Fruit fly (Drosophila melanogaster) whole organism, embryonic: ENCODE results near the gene isoQC.

Source experiments
- Blimp-1 ChIP-seq: fragments of 200-800 bp; sonication (Bioruptor generic); optimal IDR thresholded peaks from 3 replicates; lab custom pipeline; 2018; ENCODE audit warnings: missing biosample characterization, missing genetic modification characterization, mild to moderate bottlenecking, moderate library complexity, missing genetic modification reagents
- CG10267 ChIP-seq: fragments of 200-800 bp; sonication (Bioruptor generic); optimal IDR thresholded peaks from 2 replicates; lab custom pipeline; 2018; ENCODE audit warnings: missing biosample characterization, mild to moderate bottlenecking, missing genetic modification characterization, moderate library complexity
- CG10366 ChIP-seq: fragments of 200-800 bp; sonication (Bioruptor generic); IDR thresholded peaks from 2 replicates; pipeline ENCODE4 v1.3.6; 2022; ENCODE audit warnings: missing biosample characterization, missing genetic modification characterization
- CG12071 ChIP-seq: fragments of 200-800 bp; sonication (Bioruptor generic); optimal IDR thresholded peaks from 3 replicates; lab custom pipeline; 2018; ENCODE audit warnings: missing biosample characterization, mild to moderate bottlenecking, missing genetic modification characterization
- CG12236 ChIP-seq: fragments of 200-800 bp; sonication (Bioruptor generic); optimal IDR thresholded peaks from 2 replicates; lab custom pipeline; 2016; ENCODE audit warnings: missing biosample characterization, missing genetic modification characterization
- CG1233 ChIP-seq: fragments of 200-800 bp; sonication (Bioruptor generic); optimal IDR thresholded peaks from 4 replicates; lab custom pipeline; 2018; ENCODE audit warnings: missing biosample characterization, mild to moderate bottlenecking, missing genetic modification characterization
- CG12659 ChIP-seq: fragments of 200-800 bp; sonication (Bioruptor generic); optimal IDR thresholded peaks from 3 replicates; lab custom pipeline; 2017; ENCODE audit warnings: mild to moderate bottlenecking, missing biosample characterization, missing genetic modification reagents, missing genetic modification characterization
- CG1602 ChIP-seq: fragments of 200-800 bp; sonication (Bioruptor generic); optimal IDR thresholded peaks from 3 replicates; lab custom pipeline; 2016; ENCODE audit warnings: missing biosample characterization, missing genetic modification characterization
- CG17359 ChIP-seq: fragments of 200-800 bp; sonication (Bioruptor generic); optimal IDR thresholded peaks from 3 replicates; lab custom pipeline; 2018; ENCODE audit warnings: missing biosample characterization, mild to moderate bottlenecking, missing genetic modification characterization, moderate library complexity
- CG30020 ChIP-seq: fragments of 200-800 bp; optimal IDR thresholded peaks from 2 replicates; lab custom pipeline; 2019; ENCODE audit warnings: missing biosample characterization, mild to moderate bottlenecking, missing genetic modification characterization, moderate library complexity
- CG3407 ChIP-seq: fragments of 200-800 bp; sonication (Bioruptor generic); optimal IDR thresholded peaks from 2 replicates; lab custom pipeline; 2018; ENCODE audit warnings: missing biosample characterization, mild to moderate bottlenecking, missing genetic modification characterization
- CG3838 ChIP-seq: fragments of 200-800 bp; sonication (Bioruptor generic); optimal IDR thresholded peaks from 3 replicates; lab custom pipeline; 2016; ENCODE audit warnings: missing biosample characterization, missing genetic modification characterization
- CG4404 ChIP-seq: fragments of 200-800 bp; sonication (Bioruptor generic); IDR thresholded peaks from 2 replicates; pipeline ENCODE4 v1.3.6; 2022; ENCODE audit warnings: missing biosample characterization, missing genetic modification characterization
- CG6272 ChIP-seq: fragments of 200-800 bp; sonication (Bioruptor generic); IDR thresholded peaks from 2 replicates; pipeline ENCODE4 v1.3.6; 2022; ENCODE audit warnings: missing biosample characterization, missing genetic modification characterization
- CG6683 ChIP-seq: fragments of 200-800 bp; sonication (Bioruptor generic); optimal IDR thresholded peaks from 2 replicates; lab custom pipeline; 2017; ENCODE audit warnings: missing biosample characterization, mild to moderate bottlenecking, missing genetic modification characterization, missing genetic modification reagents
- CG7271 ChIP-seq: fragments of 200-800 bp; sonication (Bioruptor generic); optimal IDR thresholded peaks from 2 replicates; lab custom pipeline; 2018; ENCODE audit warnings: missing biosample characterization, mild to moderate bottlenecking, missing genetic modification characterization, moderate library complexity
- CG8089 ChIP-seq: fragments of 200-800 bp; sonication (Bioruptor generic); optimal IDR thresholded peaks from 3 replicates; lab custom pipeline; 2016; ENCODE audit warnings: missing biosample characterization, missing genetic modification characterization
- CG8388 ChIP-seq: fragments of 200-800 bp; sonication (Bioruptor generic); optimal IDR thresholded peaks from 2 replicates; lab custom pipeline; 2019; ENCODE audit warnings: missing biosample characterization, mild to moderate bottlenecking, missing genetic modification characterization, moderate library complexity
- CG9797 ChIP-seq: fragments of 200-800 bp; sonication (Bioruptor generic); optimal IDR thresholded peaks from 3 replicates; lab custom pipeline; 2018; ENCODE audit warnings: missing biosample characterization, mild to moderate bottlenecking, missing genetic modification characterization
- Camta ChIP-seq: fragments of 200-800 bp; sonication (Bioruptor generic); optimal IDR thresholded peaks from 2 replicates; lab custom pipeline; 2016; ENCODE audit warnings: missing biosample characterization, missing genetic modification characterization
- CrebB ChIP-seq: fragments of 200-800 bp; sonication (Bioruptor generic); optimal IDR thresholded peaks from 3 replicates; lab custom pipeline; 2018; ENCODE audit warnings: missing biosample characterization, mild to moderate bottlenecking, missing genetic modification characterization
- Dad ChIP-seq: fragments of 200-800 bp; sonication (Bioruptor generic); optimal IDR thresholded peaks from 3 replicates; lab custom pipeline; 2016; ENCODE audit warnings: missing biosample characterization, missing genetic modification characterization
- Dip3 ChIP-seq: fragments of 200-800 bp; sonication (Bioruptor generic); optimal IDR thresholded peaks from 3 replicates; lab custom pipeline; 2016; ENCODE audit warnings: missing biosample characterization, missing genetic modification characterization
- Doc2 ChIP-seq: fragments of 200-800 bp; sonication (Bioruptor generic); IDR thresholded peaks from 2 replicates; pipeline ENCODE4 v1.3.6; 2022; ENCODE audit warnings: missing biosample characterization, missing genetic modification characterization
- Ets97D ChIP-seq: fragments of 200-800 bp; sonication (Bioruptor generic); optimal IDR thresholded peaks from 3 replicates; lab custom pipeline; 2016; ENCODE audit warnings: missing biosample characterization, missing genetic modification characterization
- GATAe ChIP-seq: fragments of 200-800 bp; sonication (Bioruptor generic); conservative IDR thresholded peaks from 2 replicates; pipeline ENCODE4 v1.3.6; 2022; ENCODE audit warnings: missing biosample characterization, missing genetic modification characterization
- Lhr ChIP-seq: fragments of 200-800 bp; sonication (Bioruptor generic); optimal IDR thresholded peaks from 3 replicates; lab custom pipeline; 2017; ENCODE audit warnings: mild to moderate bottlenecking, missing biosample characterization, missing genetic modification reagents, missing genetic modification characterization
- MESR4 ChIP-seq: fragments of 200-800 bp; sonication (Bioruptor generic); optimal IDR thresholded peaks from 2 replicates; lab custom pipeline; 2018; ENCODE audit warnings: missing biosample characterization, mild to moderate bottlenecking, missing genetic modification characterization, moderate library complexity
- Nf-YC ChIP-seq: fragments of 200-800 bp; optimal IDR thresholded peaks from 3 replicates; lab custom pipeline; 2019; ENCODE audit warnings: missing biosample characterization, mild to moderate bottlenecking, missing genetic modification characterization, moderate library complexity
- Sin3A ChIP-seq: fragments of >200 bp; optimal IDR thresholded peaks from 2 replicates; lab custom pipeline; 2018
- Sry-δ ChIP-seq: fragments of 200-800 bp; sonication (Bioruptor generic); optimal IDR thresholded peaks from 2 replicates; lab custom pipeline; 2016; ENCODE audit warnings: missing biosample characterization, missing genetic modification characterization
- Tbp ChIP-seq: fragments of >200 bp; optimal IDR thresholded peaks from 2 replicates; lab custom pipeline; 2018; ENCODE audit warnings: missing biosample characterization, missing genetic modification characterization
- bbx ChIP-seq: fragments of 200-800 bp; sonication (Bioruptor generic); IDR thresholded peaks from 2 replicates; pipeline ENCODE4 v1.3.6; 2022; ENCODE audit warnings: missing biosample characterization, missing genetic modification characterization; ENCODE audit not compliant: partially characterized antibody
- chm ChIP-seq: fragments of 200-800 bp; sonication (Bioruptor generic); IDR thresholded peaks from 2 replicates; pipeline ENCODE4 v1.3.6; 2022; ENCODE audit warnings: missing biosample characterization, missing genetic modification characterization
- chn ChIP-seq: fragments of 200-800 bp; sonication (Bioruptor generic); optimal IDR thresholded peaks from 2 replicates; lab custom pipeline; 2016; ENCODE audit warnings: missing biosample characterization, missing genetic modification characterization
- dimm ChIP-seq: fragments of 200-800 bp; sonication (Bioruptor generic); IDR thresholded peaks from 2 replicates; pipeline ENCODE4 v1.3.6; 2022; ENCODE audit warnings: missing biosample characterization, missing genetic modification characterization
- fd102C ChIP-seq: fragments of 200-800 bp; sonication (Bioruptor generic); optimal IDR thresholded peaks from 2 replicates; lab custom pipeline; 2018; ENCODE audit warnings: missing biosample characterization, mild to moderate bottlenecking, missing genetic modification characterization, moderate library complexity
- fd3F ChIP-seq: fragments of 200-800 bp; sonication (Bioruptor generic); optimal IDR thresholded peaks from 2 replicates; lab custom pipeline; 2018; ENCODE audit warnings: missing biosample characterization, mild to moderate bottlenecking, missing genetic modification characterization, moderate library complexity
- gsb ChIP-seq: fragments of 200-800 bp; sonication (Bioruptor generic); IDR thresholded peaks from 2 replicates; pipeline ENCODE4 v1.3.6; 2022; ENCODE audit warnings: missing biosample characterization, missing genetic modification characterization
- ham ChIP-seq: fragments of 200-800 bp; sonication (Bioruptor generic); IDR thresholded peaks from 2 replicates; pipeline ENCODE4 v1.3.6; 2022; ENCODE audit warnings: missing biosample characterization, missing genetic modification characterization
- kay ChIP-seq: fragments of 200-800 bp; sonication (Bioruptor generic); optimal IDR thresholded peaks from 2 replicates; lab custom pipeline; 2016; ENCODE audit warnings: missing biosample characterization, missing genetic modification characterization
- kni ChIP-seq: fragments of 200-800 bp; sonication (Bioruptor generic); optimal IDR thresholded peaks from 3 replicates; lab custom pipeline; 2017; ENCODE audit warnings: mild to moderate bottlenecking, missing biosample characterization, missing genetic modification reagents, missing genetic modification characterization
- nau ChIP-seq: fragments of 200-800 bp; sonication (Bioruptor generic); optimal IDR thresholded peaks from 3 replicates; lab custom pipeline; 2017; ENCODE audit warnings: missing biosample characterization, mild to moderate bottlenecking, missing genetic modification characterization, missing genetic modification reagents
- nmo ChIP-seq: fragments of 200-800 bp; sonication (Bioruptor generic); optimal IDR thresholded peaks from 2 replicates; lab custom pipeline; 2018; ENCODE audit warnings: missing biosample characterization, mild to moderate bottlenecking, missing genetic modification characterization, moderate library complexity
- oc ChIP-seq: fragments of 200-800 bp; sonication (Bioruptor generic); optimal IDR thresholded peaks from 2 replicates; lab custom pipeline; 2018; ENCODE audit warnings: missing biosample characterization, mild to moderate bottlenecking, missing genetic modification characterization, moderate library complexity
- pfk ChIP-seq: fragments of 200-800 bp; sonication (Bioruptor generic); optimal IDR thresholded peaks from 2 replicates; lab custom pipeline; 2018; ENCODE audit warnings: missing biosample characterization, mild to moderate bottlenecking, missing genetic modification characterization, moderate library complexity
- psq ChIP-seq: fragments of 200-800 bp; sonication (Bioruptor generic); optimal IDR thresholded peaks from 2 replicates; lab custom pipeline; 2017; ENCODE audit warnings: missing biosample characterization, missing genetic modification characterization
- rib ChIP-seq: fragments of 200-800 bp; sonication (Bioruptor generic); IDR thresholded peaks from 2 replicates; pipeline ENCODE4 v1.3.6; 2022; ENCODE audit warnings: missing biosample characterization, missing genetic modification characterization
- tll ChIP-seq, 2 experiments: fragments of 200-800 bp in 1 of 2; fragments of >200 bp in 1 of 2; sonication (Bioruptor generic) in 1 of 2; optimal IDR thresholded peaks; 2 replicates each; lab custom pipeline; 2017 to 2019; ENCODE audit warnings: missing biosample characterization in 2 of 2, missing genetic modification characterization in 2 of 2, mild to moderate bottlenecking in 1 of 2, moderate library complexity in 1 of 2
- z ChIP-seq: fragments of 200-800 bp; sonication (Bioruptor generic); IDR thresholded peaks from 3 replicates; pipeline ENCODE4 v1.3.6; 2022; ENCODE audit warnings: missing biosample characterization, missing genetic modification characterization

isoQC gene

dm6 chr3L:20509121-20509934, 35.1 kb downstream of the isoQC start (continued):
- TF ChIP-seq Tbp (no peak), z (GFP tag; lab: Robert Waterston, UW) (no peak), CG12659 (GFP tag; lab: Kevin White, UChicago) (peak; percentile 86), gsb (no peak), CG12071 (GFP tag; lab: Kevin White, UChicago) (no peak), CG6683 (peak; percentile 69), tll (GFP tag; optimal IDR thresholded peaks at IDR 0.05; lab: Kevin White, UChicago) (no peak), Dad (GFP tag; lab: Kevin White, UChicago) (peak; percentile 54), CG10366 (peak; percentile 23), psq (GFP tag; lab: Kevin White, UChicago) (peak; percentile 74), rib (GFP tag; lab: Robert Waterston, UW) (no peak), MESR4 (GFP tag; lab: Kevin White, UChicago) (no peak), CG12236 (peak; percentile 35), nau (GFP tag; lab: Kevin White, UChicago) (peak; percentile 70), chn (GFP tag; lab: Kevin White, UChicago) (peak; percentile 35), oc (peak; percentile 38), GATAe (no peak), dimm (no peak), chm (GFP tag; lab: Robert Waterston, UW) (no peak), bbx (GFP tag; lab: Robert Waterston, UW) (no peak), CrebB (tag; lab: Kevin White, UChicago) (no peak), CG9797 (GFP tag; lab: Kevin White, UChicago) (no peak), ham (no peak), kay (GFP tag; lab: Kevin White, UChicago) (no peak), CG10267 (tag; lab: Kevin White, UChicago) (peak; percentile 82), CG6272 (GFP tag; lab: Robert Waterston, UW) (no peak), Ets97D (GFP tag; lab: Kevin White, UChicago) (no peak), CG8388 (GFP tag; lab: Kevin White, UChicago) (peak; percentile 66), Sry-δ (GFP tag; lab: Kevin White, UChicago) (peak; percentile 39), Sin3A (lab: Kevin White, UChicago) (no peak), CG7271 (tag; lab: Kevin White, UChicago) (no peak), CG3838 (GFP tag; lab: Kevin White, UChicago) (peak; percentile 34), Lhr (GFP tag; lab: Kevin White, UChicago) (peak; percentile 28), CG4404 (no peak), fd102C (no peak), Camta (GFP tag; lab: Kevin White, UChicago) (peak; percentile 63), CG8089 (GFP tag; lab: Kevin White, UChicago) (peak; percentile 50), fd3F (GFP tag; lab: Kevin White, UChicago) (peak; percentile 68), CG3407 (GFP tag; lab: Kevin White, UChicago) (peak; percentile 55), kni (GFP tag; lab: Kevin White, UChicago) (peak; percentile 57), Dip3 (GFP tag; lab: Kevin White, UChicago) (peak; percentile 64), Blimp-1 (GFP tag; lab: Kevin White, UChicago) (peak; percentile 65), Nf-YC (tag; lab: Kevin White, UChicago) (peak; percentile 75), pfk (GFP tag; lab: Kevin White, UChicago) (no peak), CG1233 (GFP tag; lab: Kevin White, UChicago) (peak; percentile 79), CG30020 (peak; percentile 43), Doc2 (GFP tag; lab: Robert Waterston, UW) (no peak), CG17359 (tag; lab: Kevin White, UChicago) (peak; percentile 70), nmo (GFP tag; lab: Kevin White, UChicago) (peak; percentile 89), CG1602 (GFP tag; lab: Kevin White, UChicago) (peak; percentile 60)
